Fruit fly (Drosophila melanogaster): Measurements from ENCODE around the gene nAChRalpha3.

dm6 chrX:8240431-8240830, 126.5 kb downstream of the nAChRalpha3 start, which contains the start of gene CG2147:
- TF ChIP-seq usp (GFP tag; optimal IDR thresholded peaks at IDR 0.05) = no peak
- TF ChIP-seq N (GFP tag; optimal IDR thresholded peaks at IDR 0.05) = no peak
- no peak for TF ChIP-seq Dfd (GFP tag; optimal IDR thresholded peaks at IDR 0.05)

Data from whole organism, wandering third instar larva.